Worm (Caenorhabditis elegans) whole organism, young adult: Measurements from ENCODE around the gene F18E9.4.
A peak's percentile ranks its signal among the peaks of the same experiment; 100 is the strongest.

Experiments
- B0261.1 ChIP-seq: sonication (generic microtip); optimal IDR thresholded peaks from 2 replicates; lab custom pipeline; 2016; ENCODE audit warnings: mild to moderate bottlenecking, missing genetic modification characterization, moderate library complexity, missing compliant biosample characterization
- C17E4.6 ChIP-seq: fragments of 200-800 bp; sonication (Bioruptor generic); IDR thresholded peaks from 2 replicates; pipeline ENCODE4 v1.3.6; 2022; ENCODE audit warnings: missing genetic modification reagents, missing genetic modification characterization, missing compliant biosample characterization
- F39B2.1 ChIP-seq: fragments of 200-800 bp; sonication (Bioruptor generic); IDR thresholded peaks from 2 replicates; pipeline ENCODE4 v1.3.6; 2022; ENCODE audit warnings: missing genetic modification reagents, missing genetic modification characterization, missing compliant biosample characterization
- F55B11.4 ChIP-seq: sonication (generic microtip); optimal IDR thresholded peaks from 2 replicates; lab custom pipeline; 2016; ENCODE audit warnings: missing compliant biosample characterization, missing genetic modification characterization, borderline replicate concordance; ENCODE audit not compliant: insufficient read depth
- T07F8.4 ChIP-seq: sonication (generic microtip); optimal IDR thresholded peaks from 2 replicates; lab custom pipeline; 2016; ENCODE audit warnings: mild to moderate bottlenecking, missing genetic modification characterization, moderate library complexity, missing compliant biosample characterization
- aptf-2 ChIP-seq: fragments of 200-800 bp; sonication (Bioruptor generic); conservative IDR thresholded peaks from 2 replicates; pipeline ENCODE4 v1.3.6; 2022; ENCODE audit warnings: missing genetic modification reagents, missing genetic modification characterization, missing compliant biosample characterization
- aptf-3 ChIP-seq: fragments of 200-800 bp; sonication (Bioruptor generic); IDR thresholded peaks from 2 replicates; pipeline ENCODE4 v1.3.6; 2022; ENCODE audit warnings: missing genetic modification characterization, missing compliant biosample characterization
- attf-3 ChIP-seq: fragments of 200-800 bp; sonication (Bioruptor generic); conservative IDR thresholded peaks from 2 replicates; pipeline ENCODE4 v1.3.6; 2022; ENCODE audit warnings: missing genetic modification reagents, missing genetic modification characterization, missing compliant biosample characterization
- bed-1 ChIP-seq: fragments of 200-800 bp; sonication (Bioruptor generic); IDR thresholded peaks from 2 replicates; pipeline ENCODE4 v1.3.6; 2022; ENCODE audit warnings: missing genetic modification reagents, missing genetic modification characterization, missing compliant biosample characterization
- bed-2 ChIP-seq: fragments of 200-800 bp; sonication (Bioruptor generic); IDR thresholded peaks from 2 replicates; pipeline ENCODE4 v1.3.6; 2022; ENCODE audit warnings: missing genetic modification reagents, missing genetic modification characterization, missing compliant biosample characterization
- cebp-1 ChIP-seq, 2 experiments: fragments of 200-800 bp in 1 of 2; sonication (Bioruptor generic) in 1 of 2; sonication (generic microtip) in 1 of 2; IDR thresholded peaks in 1 of 2; optimal IDR thresholded peaks in 1 of 2; 2 replicates each; pipeline versions ENCODE4 v1.3.6 to Lab custom; 2017 to 2022; ENCODE audit warnings: missing compliant biosample characterization in 2 of 2, missing genetic modification characterization in 2 of 2, mild to moderate bottlenecking in 1 of 2, missing genetic modification reagents in 1 of 2, moderate library complexity in 1 of 2
- ceh-27 ChIP-seq: fragments of 200-800 bp; sonication (Bioruptor generic); optimal IDR thresholded peaks from 2 replicates; lab custom pipeline; 2018; ENCODE audit warnings: mild to moderate bottlenecking, missing genetic modification characterization, moderate library complexity, missing compliant biosample characterization
- die-1 ChIP-seq: sonication (generic microtip); optimal IDR thresholded peaks from 2 replicates; lab custom pipeline; 2016; ENCODE audit warnings: missing genotype, mild to moderate bottlenecking, missing genetic modification characterization, missing compliant biosample characterization
- egl-44 ChIP-seq: fragments of 200-800 bp; sonication (Bioruptor generic); IDR thresholded peaks from 2 replicates; pipeline ENCODE4 v1.3.6; 2022; ENCODE audit warnings: missing genetic modification reagents, missing genetic modification characterization, missing compliant biosample characterization
- hlh-26 ChIP-seq: fragments of 200-800 bp; sonication (Bioruptor generic); conservative IDR thresholded peaks from 2 replicates; pipeline ENCODE4 v1.3.6; 2022; ENCODE audit warnings: missing genetic modification reagents, missing genetic modification characterization, missing compliant biosample characterization
- hsf-1 ChIP-seq: fragments of 200-800 bp; sonication (Bioruptor generic); IDR thresholded peaks from 2 replicates; pipeline ENCODE4 v1.3.6; 2022; ENCODE audit warnings: missing genetic modification reagents, missing genetic modification characterization, missing compliant biosample characterization
- lin-54 ChIP-seq: fragments of 200-800 bp; sonication (Bioruptor generic); optimal IDR thresholded peaks from 2 replicates; lab custom pipeline; 2018; ENCODE audit warnings: mild to moderate bottlenecking, missing genetic modification characterization, missing compliant biosample characterization
- madf-10 ChIP-seq: sonication (generic microtip); optimal IDR thresholded peaks from 2 replicates; lab custom pipeline; 2016; ENCODE audit warnings: mild to moderate bottlenecking, missing genetic modification characterization, missing compliant biosample characterization
- madf-6 ChIP-seq: fragments of 200-800 bp; sonication (Bioruptor generic); IDR thresholded peaks from 2 replicates; pipeline ENCODE4 v1.3.6; 2022; ENCODE audit warnings: missing genetic modification reagents, missing genetic modification characterization, missing compliant biosample characterization
- mel-28 ChIP-seq: sonication (generic microtip); optimal IDR thresholded peaks from 2 replicates; lab custom pipeline; 2016; ENCODE audit warnings: borderline replicate concordance, mild to moderate bottlenecking, missing genetic modification characterization, missing compliant biosample characterization
- rcor-1 ChIP-seq: fragments of 200-800 bp; sonication (Bioruptor generic); IDR thresholded peaks from 2 replicates; pipeline ENCODE4 v1.3.6; 2022; ENCODE audit warnings: missing genetic modification reagents, missing genetic modification characterization, missing compliant biosample characterization
- rec-8 ChIP-seq, 2 experiments: sonication (generic microtip); optimal IDR thresholded peaks; 2 replicates each; lab custom pipeline; 2016; ENCODE audit warnings: mild to moderate bottlenecking in 2 of 2, missing genetic modification characterization in 2 of 2, missing genetic modification reagents in 2 of 2, missing genotype in 2 of 2, missing biosample characterization in 1 of 2, missing compliant biosample characterization in 1 of 2, moderate library complexity in 1 of 2
- rpc-1 ChIP-seq, 2 experiments: fragments of 150-350 bp in 1 of 2; sonication (generic microtip) in 1 of 2; optimal IDR thresholded peaks; 2 replicates each; lab custom pipeline; 2014 to 2018; ENCODE audit warnings: missing biosample characterization in 1 of 2, missing genetic modification characterization in 1 of 2, missing genetic modification reagents in 1 of 2, missing genotype in 1 of 2
- sea-2 ChIP-seq: fragments of 200-800 bp; sonication (Bioruptor generic); IDR thresholded peaks from 2 replicates; pipeline ENCODE4 v1.3.6; 2022; ENCODE audit warnings: missing genetic modification characterization, missing compliant biosample characterization
- snpc-3.4 ChIP-seq: sonication (generic microtip); optimal IDR thresholded peaks from 2 replicates; lab custom pipeline; 2017; ENCODE audit warnings: missing genetic modification characterization, mild to moderate bottlenecking, missing compliant biosample characterization, antibody characterized with exemption, moderate library complexity, missing genotype, missing genetic modification reagents
- snpc-4 ChIP-seq, 5 experiments: fragments of 150-350 bp in 1 of 5; sonication (generic microtip) in 4 of 5; optimal IDR thresholded peaks; 2 replicates each; lab custom pipeline; 2014 to 2018; ENCODE audit warnings: missing genetic modification characterization in 5 of 5, missing biosample characterization in 3 of 5, antibody characterized with exemption in 2 of 5, mild to moderate bottlenecking in 2 of 5, missing compliant biosample characterization in 2 of 5, missing genotype in 2 of 5, moderate library complexity in 2 of 5, missing genetic modification reagents in 1 of 5
- tbp1 ChIP-seq: fragments of 200-800 bp; sonication (Bioruptor generic); optimal IDR thresholded peaks from 2 replicates; lab custom pipeline; 2018; ENCODE audit warnings: mild to moderate bottlenecking, missing genetic modification characterization, missing compliant biosample characterization
- tbx-9 ChIP-seq: sonication (generic microtip); optimal IDR thresholded peaks from 2 replicates; lab custom pipeline; 2016; ENCODE audit warnings: borderline replicate concordance, missing genetic modification characterization, inconsistent platforms, missing compliant biosample characterization
- unc-62 ChIP-seq: fragments of 150-350 bp; optimal IDR thresholded peaks from 2 replicates; lab custom pipeline; 2014; ENCODE audit warnings: missing biosample characterization, missing genetic modification reagents, missing genetic modification characterization
- zfh-2 ChIP-seq: fragments of 200-800 bp; sonication (Bioruptor generic); conservative IDR thresholded peaks from 2 replicates; pipeline ENCODE4 v1.3.6; 2022; ENCODE audit warnings: missing genetic modification reagents, missing genetic modification characterization, missing compliant biosample characterization
- ztf-26 ChIP-seq: sonication (generic microtip); optimal IDR thresholded peaks from 2 replicates; lab custom pipeline; 2017; ENCODE audit warnings: missing genetic modification characterization, missing compliant biosample characterization
- ztf-3 ChIP-seq: fragments of 200-800 bp; sonication (Bioruptor generic); optimal IDR thresholded peaks from 2 replicates; lab custom pipeline; 2018; ENCODE audit warnings: mild to moderate bottlenecking, missing genetic modification characterization, missing compliant biosample characterization

The F18E9.4 gene

DNA sequence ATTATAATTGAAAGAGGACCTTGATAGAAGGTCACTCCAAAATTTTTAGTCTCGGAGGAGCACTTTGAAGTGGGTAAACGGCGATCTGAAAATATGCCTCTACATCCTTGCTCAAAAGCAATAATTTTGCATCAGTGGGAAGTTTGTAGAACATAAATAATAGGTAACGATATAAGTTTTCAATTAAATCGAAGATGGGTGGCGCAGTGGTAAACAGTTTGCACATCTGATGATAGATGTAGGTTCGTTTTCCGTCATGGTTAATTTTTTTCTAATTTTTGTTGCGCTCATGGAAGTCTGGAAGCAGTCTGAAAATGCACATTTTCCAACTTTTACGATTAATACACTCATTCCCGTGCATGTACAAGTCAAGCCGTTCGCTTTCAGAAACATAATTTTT, 2.5 kb upstream of the F18E9.4 start:
- TF ChIP-seq die-1 (peak; percentile 7), rpc-1 (optimal IDR thresholded peaks at IDR 0.05; lab: Kevin White, UChicago) (peak; percentile 45), rpc-1 (tag; optimal IDR thresholded peaks at IDR 0.05; lab: Kevin White, UChicago) (peak; percentile 69), B0261.1 (peak; percentile 56), tbp1 (GFP tag; lab: Kevin White, UChicago) (peak; percentile 82)

ce11 chrX:8581447-8581846, 1.1 kb downstream of the F18E9.4 start, which contains the start of gene F18E9.8:
TSS of gene F18E9.8 (minus strand) at chrX:8581547.
- no peak for TF ChIP-seq unc-62 (GFP tag; lab: Kevin White, UChicago)

DNA sequence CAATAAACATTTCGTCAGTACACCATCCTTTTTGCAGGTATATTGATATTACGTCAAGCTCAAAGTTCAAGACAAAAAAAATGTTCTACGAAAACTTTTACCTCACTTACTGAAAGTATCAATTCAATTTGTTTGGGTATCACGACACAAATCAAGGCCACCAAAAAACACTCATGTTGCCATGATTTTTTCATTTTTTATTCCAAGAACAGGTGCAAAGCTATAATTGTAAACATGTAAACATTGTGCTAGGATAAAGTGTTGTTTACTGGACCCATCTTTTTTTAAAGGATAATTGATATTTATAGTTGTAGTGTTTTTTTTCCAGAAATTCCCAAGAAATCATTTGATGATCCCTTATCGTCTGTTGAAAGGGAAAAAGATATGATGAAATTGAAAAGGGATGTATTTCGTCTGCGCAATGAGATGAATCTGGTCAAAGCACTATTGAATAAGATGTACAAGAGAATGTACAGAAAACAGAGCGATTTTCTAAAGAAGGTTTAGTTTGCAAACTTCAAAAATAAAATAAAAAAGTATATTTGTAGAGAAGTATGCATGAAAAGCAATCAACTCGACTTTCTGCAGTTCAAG, 2.5 kb downstream of the F18E9.4 start:
- TF ChIP-seq aptf-3 (GFP tag; lab: Robert Waterston, UW) (no peak), die-1 (no peak), cebp-1 (GFP tag; IDR thresholded peaks at IDR 0.05; lab: Robert Waterston, UW) (no peak), cebp-1 (tag; optimal IDR thresholded peaks at IDR 0.05; lab: Kevin White, UChicago) (no peak), ztf-3 (GFP tag; lab: Kevin White, UChicago) (no peak), aptf-2 (no peak), egl-44 (GFP tag; lab: Robert Waterston, UW) (no peak), rec-8 (tag; optimal IDR thresholded peaks at IDR 0.05; lab: Kevin White, UChicago) (no peak), bed-1 (GFP tag; lab: Robert Waterston, UW) (no peak), sea-2 (GFP tag; lab: Robert Waterston, UW) (no peak), madf-10 (tag; lab: Kevin White, UChicago) (no peak), ztf-26 (tag; lab: Kevin White, UChicago) (no peak), snpc-4 (GFP tag; optimal IDR thresholded peaks at IDR 0.05; lab: Kevin White, UChicago) (no peak), snpc-4 (tag; optimal IDR thresholded peaks at IDR 0.05; lab: Kevin White, UChicago) (no peak), F39B2.1 (GFP tag; lab: Robert Waterston, UW) (no peak), attf-3 (GFP tag; lab: Robert Waterston, UW) (no peak), rcor-1 (no peak), C17E4.6 (GFP tag; lab: Robert Waterston, UW) (no peak), bed-2 (GFP tag; lab: Robert Waterston, UW) (no peak), tbx-9 (tag; lab: Kevin White, UChicago) (no peak)

DNA sequence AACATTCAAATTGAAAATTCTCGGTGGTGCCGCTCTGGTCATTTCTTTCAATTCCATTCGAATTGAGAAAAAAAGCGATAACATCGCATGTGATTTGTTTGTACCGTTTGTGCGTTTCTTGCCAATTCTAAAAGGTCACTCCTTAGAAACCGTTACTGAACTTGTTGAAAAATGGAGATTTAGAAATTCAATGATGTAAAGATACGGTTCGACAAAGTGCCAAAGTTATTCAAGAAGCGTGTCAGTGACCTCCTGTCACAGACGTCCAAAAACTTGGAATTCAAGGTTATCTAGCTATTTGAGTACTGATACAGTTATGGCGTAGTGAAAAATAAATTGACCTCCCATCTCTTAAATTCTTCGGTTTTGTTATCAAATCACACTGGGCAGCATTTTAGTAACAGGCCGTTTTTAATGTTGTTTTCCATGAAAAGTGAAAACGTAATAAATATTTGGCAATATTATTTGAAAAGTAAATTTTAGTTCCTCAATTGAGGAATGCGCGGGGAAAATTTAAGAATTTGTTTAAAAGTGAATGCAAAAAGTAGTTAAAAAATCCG, 4.6 kb downstream of the F18E9.4 start:
- TF ChIP-seq snpc-3.4: no peak
- TF ChIP-seq ztf-3 (GFP tag; lab: Kevin White, UChicago): no peak
- no peak for TF ChIP-seq zfh-2
- TF ChIP-seq hsf-1 (GFP tag; lab: Robert Waterston, UW): no peak
- TF ChIP-seq ztf-26 (tag; lab: Kevin White, UChicago): no peak
- no peak for TF ChIP-seq T07F8.4 (tag; lab: Kevin White, UChicago)
- no peak for TF ChIP-seq mel-28 (tag; lab: Kevin White, UChicago)
- TF ChIP-seq hlh-26: no peak
- no peak for TF ChIP-seq ceh-27 (GFP tag; lab: Kevin White, UChicago)
- no peak for TF ChIP-seq tbp1 (GFP tag; lab: Kevin White, UChicago)

- TF ChIP-seq F55B11.4 (tag; lab: Kevin White, UChicago) (no peak), lin-54 (GFP tag; lab: Kevin White, UChicago) (no peak), madf-6 (GFP tag; lab: Robert Waterston, UW) (no peak), snpc-4 (GFP tag; optimal IDR thresholded peaks at IDR 0.05; lab: Kevin White, UChicago) (no peak), snpc-4 (tag; optimal IDR thresholded peaks at IDR 0.05; lab: Kevin White, UChicago) (no peak)
Observed at ce11 chrX:8585837-8586236, 5.5 kb downstream of the F18E9.4 start, which contains the start of gene F18E9.3. TSS of gene F18E9.3 (plus strand) at chrX:8586147.
